Fruit fly (Drosophila melanogaster) whole organism, embryonic: ENCODE data around the gene Cnep1r2.

Experiments used
- ATbp ChIP-seq: fragments of 200-800 bp; sonication (Bioruptor generic); optimal IDR thresholded peaks from 2 replicates; lab custom pipeline; 2017; ENCODE audit warnings: missing biosample characterization, mild to moderate bottlenecking, missing genetic modification characterization, missing genetic modification reagents
- Ada2b ChIP-seq: fragments of 200-800 bp; sonication (Bioruptor generic); IDR thresholded peaks from 2 replicates; pipeline ENCODE4 v1.3.6; 2022; ENCODE audit warnings: missing biosample characterization, missing genetic modification characterization
- Bgb ChIP-seq: fragments of 200-800 bp; sonication (Bioruptor generic); IDR thresholded peaks from 2 replicates; pipeline ENCODE4 v1.3.6; 2022; ENCODE audit warnings: missing biosample characterization, missing genetic modification characterization; ENCODE audit not compliant: partially characterized antibody
- CG10267 ChIP-seq: fragments of 200-800 bp; sonication (Bioruptor generic); optimal IDR thresholded peaks from 2 replicates; lab custom pipeline; 2018; ENCODE audit warnings: missing biosample characterization, mild to moderate bottlenecking, missing genetic modification characterization, moderate library complexity
- CG14050 ChIP-seq: fragments of 200-800 bp; sonication (Bioruptor generic); IDR thresholded peaks from 3 replicates; pipeline ENCODE4 v1.3.6; 2022; ENCODE audit warnings: missing biosample characterization, missing genetic modification characterization
- CG1792 ChIP-seq: fragments of 200-800 bp; sonication (Bioruptor generic); optimal IDR thresholded peaks from 2 replicates; lab custom pipeline; 2016; ENCODE audit warnings: missing biosample characterization, missing genetic modification characterization
- CG3281 ChIP-seq: fragments of 200-800 bp; sonication (Bioruptor generic); optimal IDR thresholded peaks from 3 replicates; lab custom pipeline; 2017; ENCODE audit warnings: missing biosample characterization, mild to moderate bottlenecking, missing genetic modification characterization
- CG8290 ChIP-seq, 3 experiments: fragments of 200-800 bp; sonication (Bioruptor generic); optimal IDR thresholded peaks; 2 replicates each; lab custom pipeline; 2016 to 2019; ENCODE audit warnings: missing biosample characterization in 3 of 3, missing genetic modification characterization in 3 of 3, mild to moderate bottlenecking in 2 of 3, moderate library complexity in 1 of 3
- D19A ChIP-seq: fragments of 200-800 bp; optimal IDR thresholded peaks from 3 replicates; lab custom pipeline; 2019; ENCODE audit warnings: missing biosample characterization, mild to moderate bottlenecking, missing genetic modification characterization, moderate library complexity
- Dll ChIP-seq: fragments of 200-800 bp; sonication (Bioruptor generic); IDR thresholded peaks from 4 replicates; pipeline ENCODE4 v1.3.6; 2022; ENCODE audit warnings: missing biosample characterization, missing genetic modification characterization; ENCODE audit not compliant: partially characterized antibody
- MESR4 ChIP-seq: fragments of 200-800 bp; sonication (Bioruptor generic); optimal IDR thresholded peaks from 2 replicates; lab custom pipeline; 2018; ENCODE audit warnings: missing biosample characterization, mild to moderate bottlenecking, missing genetic modification characterization, moderate library complexity
- NK7.1 ChIP-seq: fragments of 200-800 bp; sonication (Bioruptor generic); optimal IDR thresholded peaks from 3 replicates; lab custom pipeline; 2016; ENCODE audit warnings: missing biosample characterization, missing genetic modification characterization
- ash1 ChIP-seq: fragments of 200-800 bp; sonication (Bioruptor generic); optimal IDR thresholded peaks from 2 replicates; lab custom pipeline; 2018; ENCODE audit warnings: missing biosample characterization, mild to moderate bottlenecking, missing genetic modification characterization
- bbx ChIP-seq: fragments of 200-800 bp; sonication (Bioruptor generic); IDR thresholded peaks from 2 replicates; pipeline ENCODE4 v1.3.6; 2022; ENCODE audit warnings: missing biosample characterization, missing genetic modification characterization; ENCODE audit not compliant: partially characterized antibody
- cwo ChIP-seq: fragments of 200-800 bp; sonication (Bioruptor generic); optimal IDR thresholded peaks from 3 replicates; lab custom pipeline; 2017; ENCODE audit warnings: missing biosample characterization, missing genetic modification characterization, mild to moderate bottlenecking, moderate library complexity, missing genetic modification reagents
- gem ChIP-seq: fragments of 200-800 bp; sonication (Bioruptor generic); optimal IDR thresholded peaks from 2 replicates; lab custom pipeline; 2019; ENCODE audit warnings: missing biosample characterization, mild to moderate bottlenecking, missing genetic modification characterization, moderate library complexity
- pros ChIP-seq: fragments of 200-800 bp; sonication (Bioruptor generic); optimal IDR thresholded peaks from 3 replicates; lab custom pipeline; 2019; ENCODE audit warnings: missing biosample characterization, mild to moderate bottlenecking, missing genetic modification characterization, moderate library complexity
- sens ChIP-seq: fragments of 200-800 bp; sonication (Bioruptor generic); peaks from one replicate; lab custom pipeline; 2016; ENCODE audit warnings: missing biosample characterization, missing genetic modification characterization
- sqz ChIP-seq: fragments of 200-800 bp; sonication (Bioruptor generic); optimal IDR thresholded peaks from 3 replicates; lab custom pipeline; 2018; ENCODE audit warnings: missing biosample characterization, mild to moderate bottlenecking, missing genetic modification characterization
- stwl ChIP-seq: fragments of 200-800 bp; sonication (Bioruptor generic); optimal IDR thresholded peaks from 3 replicates; lab custom pipeline; 2018; ENCODE audit warnings: missing biosample characterization, mild to moderate bottlenecking, missing genetic modification characterization, moderate library complexity
- tll ChIP-seq, 2 experiments: fragments of 200-800 bp in 1 of 2; fragments of >200 bp in 1 of 2; sonication (Bioruptor generic) in 1 of 2; optimal IDR thresholded peaks; 2 replicates each; lab custom pipeline; 2017 to 2019; ENCODE audit warnings: missing biosample characterization in 2 of 2, missing genetic modification characterization in 2 of 2, mild to moderate bottlenecking in 1 of 2, moderate library complexity in 1 of 2
- trem ChIP-seq: fragments of 200-800 bp; optimal IDR thresholded peaks from 3 replicates; lab custom pipeline; 2019; ENCODE audit warnings: missing biosample characterization, mild to moderate bottlenecking, missing genetic modification characterization, moderate library complexity
- trh ChIP-seq: fragments of 200-800 bp; sonication (Bioruptor generic); optimal IDR thresholded peaks from 2 replicates; lab custom pipeline; 2016; ENCODE audit warnings: missing biosample characterization, missing genetic modification characterization
- tup ChIP-seq: fragments of 200-800 bp; sonication (Bioruptor generic); optimal IDR thresholded peaks from 2 replicates; lab custom pipeline; 2016; ENCODE audit warnings: missing biosample characterization, mild to moderate bottlenecking, missing genetic modification characterization, moderate library complexity

Cnep1r2 gene

dm6 chr3L:10683899-10684340, 46.0 kb downstream of the Cnep1r2 start (continued):
- TF ChIP-seq MESR4 (GFP tag; lab: Kevin White, UChicago) = no peak
- TF ChIP-seq cwo = peak; percentile 78
- peak; percentile 64 for TF ChIP-seq CG3281 (GFP tag; lab: Kevin White, UChicago)
- peak; percentile 8 for TF ChIP-seq ash1 (GFP tag; lab: Kevin White, UChicago)
- 0 out of 2 replicates have a peak, but pooled peaks have one; percentile 14 for TF ChIP-seq Bgb (GFP tag; lab: Robert Waterston, UW)
- peak; percentile 83 for TF ChIP-seq gem (tag; lab: Kevin White, UChicago)
- peak; percentile 22 for TF ChIP-seq CG1792 (GFP tag; lab: Kevin White, UChicago)
- peak; percentile 59 for TF ChIP-seq Ada2b (GFP tag; lab: Robert Waterston, UW)
- TF ChIP-seq bbx = no peak
- peak; percentile 53 for TF ChIP-seq trem (tag; lab: Kevin White, UChicago)
- no peak for TF ChIP-seq tup (GFP tag; lab: Kevin White, UChicago)
- peak; percentile 75 for TF ChIP-seq NK7.1 (GFP tag; lab: Kevin White, UChicago)
- TF ChIP-seq, all 482 proteins: peak for 284

dm6 chr3L:10684492-10684891, 46.5 kb downstream of the Cnep1r2 start:
- TF ChIP-seq pros (peak; percentile 90), tll (GFP tag; optimal IDR thresholded peaks at IDR 0.05; lab: Kevin White, UChicago) (no peak), sqz (GFP tag; lab: Kevin White, UChicago) (peak; percentile 41), D19A (peak; percentile 79), ATbp (GFP tag; lab: Kevin White, UChicago) (no peak)

- peak; percentile 2 for TF ChIP-seq sens (GFP tag; lab: Kevin White, UChicago)
- no peak for TF ChIP-seq CG14050
- TF ChIP-seq Dll (GFP tag; lab: Robert Waterston, UW) = 0 out of 4 replicates have a peak, but pooled peaks have one; percentile 14
- peak; percentile 11 for TF ChIP-seq CG8290 (GFP tag; optimal IDR thresholded peaks at IDR 0.05; lab: Kevin White, UChicago)
- no peak for TF ChIP-seq CG8290 (tag; optimal IDR thresholded peaks at IDR 0.05; lab: Kevin White, UChicago)
- TF ChIP-seq CG10267 (tag; lab: Kevin White, UChicago) = peak; percentile 66
- TF ChIP-seq trh = no peak
- TF ChIP-seq stwl = peak; percentile 99
Observed at dm6 chr3L:10686625-10687024, 48.7 kb downstream of the Cnep1r2 start.
